Fruit fly (Drosophila melanogaster) whole organism, prepupa: Measurements from ENCODE around the gene CG15044.

ENCODE experiments used
- CG10631 ChIP-seq: fragments of 200-800 bp; sonication (Bioruptor generic); optimal IDR thresholded peaks from 2 replicates; lab custom pipeline; 2016; ENCODE audit warnings: missing biosample characterization, missing genetic modification characterization
- CG10669 ChIP-seq: fragments of 200-800 bp; sonication (Bioruptor generic); optimal IDR thresholded peaks from 3 replicates; lab custom pipeline; 2018; ENCODE audit warnings: missing biosample characterization, mild to moderate bottlenecking, missing genetic modification characterization, moderate library complexity
- CG11294 ChIP-seq: fragments of 200-800 bp; sonication (Bioruptor generic); IDR thresholded peaks from 2 replicates; pipeline ENCODE4 v1.3.6; 2022; ENCODE audit warnings: missing biosample characterization, missing genetic modification characterization
- CG11902 ChIP-seq: fragments of 200-800 bp; sonication (Bioruptor generic); optimal IDR thresholded peaks from 3 replicates; lab custom pipeline; 2016; ENCODE audit warnings: missing biosample characterization, missing genetic modification characterization
- CG15336 ChIP-seq: fragments of 200-800 bp; sonication (Bioruptor generic); IDR thresholded peaks from 2 replicates; pipeline ENCODE4 v1.3.6; 2022; ENCODE audit warnings: missing biosample characterization, missing genetic modification characterization
- CG1621 ChIP-seq: fragments of 200-800 bp; sonication (Bioruptor generic); optimal IDR thresholded peaks from 3 replicates; lab custom pipeline; 2018; ENCODE audit warnings: missing biosample characterization, mild to moderate bottlenecking, missing genetic modification characterization
- CG3032 ChIP-seq: fragments of 200-800 bp; optimal IDR thresholded peaks from 2 replicates; lab custom pipeline; 2019; ENCODE audit warnings: missing biosample characterization, mild to moderate bottlenecking, missing genetic modification characterization, moderate library complexity
- CG31627 ChIP-seq: fragments of 200-800 bp; sonication (Bioruptor generic); optimal IDR thresholded peaks from 3 replicates; lab custom pipeline; 2016; ENCODE audit warnings: missing biosample characterization, missing genetic modification characterization
- CG32006 ChIP-seq: fragments of 200-800 bp; sonication (Bioruptor generic); optimal IDR thresholded peaks from 3 replicates; lab custom pipeline; 2017; ENCODE audit warnings: missing biosample characterization, mild to moderate bottlenecking, missing genetic modification characterization
- CG34406 ChIP-seq: fragments of 200-800 bp; sonication (Bioruptor generic); optimal IDR thresholded peaks from 3 replicates; lab custom pipeline; 2016; ENCODE audit warnings: missing biosample characterization, missing genetic modification characterization
- CG3919 ChIP-seq: fragments of 200-800 bp; sonication (Bioruptor generic); optimal IDR thresholded peaks from 3 replicates; lab custom pipeline; 2016; ENCODE audit warnings: missing biosample characterization, missing genetic modification characterization
- CG4318 ChIP-seq: fragments of 200-800 bp; sonication (Bioruptor generic); optimal IDR thresholded peaks from 3 replicates; lab custom pipeline; 2017; ENCODE audit warnings: missing biosample characterization, mild to moderate bottlenecking, missing genetic modification characterization
- CG6163 ChIP-seq: fragments of 200-800 bp; sonication (Bioruptor generic); IDR thresholded peaks from 3 replicates; pipeline ENCODE4 v1.3.6; 2022; ENCODE audit warnings: missing biosample characterization, missing genetic modification characterization
- CG6276 ChIP-seq: fragments of 200-800 bp; sonication (Bioruptor generic); optimal IDR thresholded peaks from 2 replicates; lab custom pipeline; 2017; ENCODE audit warnings: missing biosample characterization, mild to moderate bottlenecking, missing genetic modification characterization
- CG6808 ChIP-seq: fragments of 200-800 bp; sonication (Bioruptor generic); optimal IDR thresholded peaks from 3 replicates; lab custom pipeline; 2017; ENCODE audit warnings: missing biosample characterization, missing genetic modification characterization, mild to moderate bottlenecking, moderate library complexity, missing genetic modification reagents
- CG6854 ChIP-seq: fragments of 200-800 bp; sonication (Bioruptor generic); optimal IDR thresholded peaks from 2 replicates; lab custom pipeline; 2017; ENCODE audit warnings: missing biosample characterization, mild to moderate bottlenecking, missing genetic modification characterization
- CG8319 ChIP-seq: fragments of 200-800 bp; sonication (Bioruptor generic); optimal IDR thresholded peaks from 3 replicates; lab custom pipeline; 2016; ENCODE audit warnings: missing biosample characterization, missing genetic modification characterization
- CG9139 ChIP-seq: fragments of 200-800 bp; sonication (Bioruptor generic); optimal IDR thresholded peaks from 3 replicates; lab custom pipeline; 2017; ENCODE audit warnings: missing biosample characterization, mild to moderate bottlenecking, missing genetic modification characterization
- Eip75B ChIP-seq: fragments of 200-800 bp; sonication (Bioruptor generic); optimal IDR thresholded peaks from 3 replicates; lab custom pipeline; 2016; ENCODE audit warnings: missing biosample characterization, missing genetic modification characterization
- Eip78C ChIP-seq: fragments of 200-800 bp; sonication (Bioruptor generic); peaks from one replicate; lab custom pipeline; 2016; ENCODE audit warnings: missing biosample characterization, missing genetic modification characterization
- Ets21C ChIP-seq: fragments of 200-800 bp; sonication (Bioruptor generic); optimal IDR thresholded peaks from 3 replicates; lab custom pipeline; 2016; ENCODE audit warnings: missing biosample characterization, missing genetic modification characterization
- Ets96B ChIP-seq: fragments of 200-800 bp; optimal IDR thresholded peaks from 2 replicates; lab custom pipeline; 2019; ENCODE audit warnings: missing biosample characterization, mild to moderate bottlenecking, missing genetic modification characterization, moderate library complexity
- Hr38 ChIP-seq: sonication (Bioruptor generic); optimal IDR thresholded peaks from 2 replicates; lab custom pipeline; 2016; ENCODE audit warnings: missing biosample characterization, missing genetic modification characterization
- Hr39 ChIP-seq: fragments of 200-800 bp; sonication (Bioruptor generic); optimal IDR thresholded peaks from 2 replicates; lab custom pipeline; 2016; ENCODE audit warnings: missing biosample characterization, missing genetic modification characterization
- Hr4 ChIP-seq: fragments of 200-800 bp; sonication (Bioruptor generic); optimal IDR thresholded peaks from 3 replicates; lab custom pipeline; 2016; ENCODE audit warnings: missing biosample characterization, missing genetic modification characterization
- Lpt ChIP-seq: fragments of 200-800 bp; sonication (Bioruptor generic); optimal IDR thresholded peaks from 3 replicates; lab custom pipeline; 2016; ENCODE audit warnings: missing biosample characterization, missing genetic modification characterization
- Met ChIP-seq: fragments of 200-800 bp; sonication (Bioruptor generic); optimal IDR thresholded peaks from 3 replicates; lab custom pipeline; 2016; ENCODE audit warnings: missing biosample characterization, missing genetic modification characterization
- Smox ChIP-seq: fragments of 200-800 bp; sonication (Bioruptor generic); optimal IDR thresholded peaks from 3 replicates; lab custom pipeline; 2016; ENCODE audit warnings: missing biosample characterization, missing genetic modification characterization
- Sox102F ChIP-seq: fragments of 200-800 bp; sonication (Bioruptor generic); optimal IDR thresholded peaks from 2 replicates; lab custom pipeline; 2016; ENCODE audit warnings: missing biosample characterization, mild to moderate bottlenecking, missing genetic modification characterization
- Sox14 ChIP-seq: fragments of 200-800 bp; sonication (Bioruptor generic); optimal IDR thresholded peaks from 3 replicates; lab custom pipeline; 2016; ENCODE audit warnings: missing biosample characterization, missing genetic modification characterization
- achi ChIP-seq: fragments of 200-800 bp; sonication (Bioruptor generic); optimal IDR thresholded peaks from 3 replicates; lab custom pipeline; 2016; ENCODE audit warnings: missing biosample characterization, missing genetic modification characterization
- acj6 ChIP-seq: fragments of 200-800 bp; sonication (Bioruptor generic); optimal IDR thresholded peaks from 3 replicates; lab custom pipeline; 2016; ENCODE audit warnings: missing biosample characterization, missing genetic modification characterization
- eg ChIP-seq: fragments of 200-800 bp; sonication (Bioruptor generic); IDR thresholded peaks from 3 replicates; pipeline ENCODE4 v1.3.6; 2022; ENCODE audit warnings: missing biosample characterization, missing genetic modification characterization
- esn ChIP-seq: fragments of 200-800 bp; sonication (Bioruptor generic); optimal IDR thresholded peaks from 2 replicates; lab custom pipeline; 2016; ENCODE audit warnings: missing biosample characterization, mild to moderate bottlenecking, missing genetic modification characterization, moderate library complexity
- fd59A ChIP-seq: fragments of 200-800 bp; sonication (Bioruptor generic); optimal IDR thresholded peaks from 2 replicates; lab custom pipeline; 2017; ENCODE audit warnings: missing biosample characterization, mild to moderate bottlenecking, missing genetic modification characterization, missing genetic modification reagents
- fd85E ChIP-seq: fragments of 200-800 bp; sonication (Bioruptor generic); optimal IDR thresholded peaks from 3 replicates; lab custom pipeline; 2016; ENCODE audit warnings: missing biosample characterization, missing genetic modification characterization
- fkh ChIP-seq: fragments of 200-800 bp; sonication (Bioruptor generic); optimal IDR thresholded peaks from 3 replicates; lab custom pipeline; 2017; ENCODE audit warnings: missing biosample characterization, mild to moderate bottlenecking, missing genetic modification characterization, moderate library complexity
- net ChIP-seq: fragments of 200-800 bp; sonication (Bioruptor generic); optimal IDR thresholded peaks from 3 replicates; lab custom pipeline; 2016; ENCODE audit warnings: missing biosample characterization, missing genetic modification characterization
- pdm3 ChIP-seq: fragments of 200-800 bp; sonication (Bioruptor generic); optimal IDR thresholded peaks from 3 replicates; lab custom pipeline; 2016; ENCODE audit warnings: missing biosample characterization, missing genetic modification characterization
- salr ChIP-seq, 2 experiments: fragments of 200-800 bp; sonication (Bioruptor generic); optimal IDR thresholded peaks; 3 replicates each; lab custom pipeline; 2016 to 2018; ENCODE audit warnings: missing biosample characterization in 2 of 2, missing genetic modification characterization in 2 of 2, mild to moderate bottlenecking in 1 of 2
- spab ChIP-seq: fragments of 200-800 bp; sonication (Bioruptor generic); optimal IDR thresholded peaks from 2 replicates; lab custom pipeline; 2017; ENCODE audit warnings: missing biosample characterization, mild to moderate bottlenecking, missing genetic modification characterization, missing genetic modification reagents
- ss ChIP-seq, 2 experiments: fragments of 200-800 bp; sonication (Bioruptor generic); optimal IDR thresholded peaks; 2 replicates in 1 of 2; 3 replicates in 1 of 2; lab custom pipeline; 2017 to 2018; ENCODE audit warnings: mild to moderate bottlenecking in 2 of 2, missing biosample characterization in 2 of 2, missing genetic modification characterization in 2 of 2, moderate library complexity in 1 of 2
- svp ChIP-seq: fragments of 200-800 bp; sonication (Bioruptor generic); peaks from one replicate; lab custom pipeline; 2016; ENCODE audit warnings: missing biosample characterization, missing genetic modification characterization
- topi ChIP-seq: fragments of 200-800 bp; sonication (Bioruptor generic); optimal IDR thresholded peaks from 3 replicates; lab custom pipeline; 2016; ENCODE audit warnings: missing biosample characterization, missing genetic modification characterization
- vri ChIP-seq: fragments of 200-800 bp; sonication (Bioruptor generic); optimal IDR thresholded peaks from 3 replicates; lab custom pipeline; 2016; ENCODE audit warnings: missing biosample characterization, mild to moderate bottlenecking, missing genetic modification characterization

CG15044 gene

dm6 chrX:18486356-18487059 lies 5.3 kb downstream of the CG15044 start, which contains the start of gene psh:
TSS of gene psh (minus strand) at chrX:18486921.
- peak; percentile 12 for TF ChIP-seq net (GFP tag; lab: Kevin White, UChicago)
- TF ChIP-seq pdm3: no peak
- TF ChIP-seq Sox14 (GFP tag; lab: Kevin White, UChicago): no peak
- TF ChIP-seq Hr38: no peak
- TF ChIP-seq CG1621 (tag; lab: Kevin White, UChicago): peak; percentile 67
- TF ChIP-seq CG6854 (GFP tag; lab: Kevin White, UChicago): no peak
- no peak for TF ChIP-seq salr (GFP tag; optimal IDR thresholded peaks at IDR 0.05; lab: Kevin White, UChicago)
- peak; percentile 41 for TF ChIP-seq CG32006 (GFP tag; lab: Kevin White, UChicago)
- no peak for TF ChIP-seq CG4318 (GFP tag; lab: Kevin White, UChicago)
- TF ChIP-seq esn (GFP tag; lab: Kevin White, UChicago): peak; percentile 17
- peak; percentile 21 for TF ChIP-seq Eip75B (GFP tag; lab: Kevin White, UChicago)
- peak; percentile 26 for TF ChIP-seq Hr4 (GFP tag; lab: Kevin White, UChicago)
- TF ChIP-seq CG3032: no peak
- no peak for TF ChIP-seq spab (GFP tag; lab: Kevin White, UChicago)
- no peak for TF ChIP-seq CG6163 (GFP tag; lab: Robert Waterston, UW)
- peak; percentile 13 for TF ChIP-seq CG6808 (GFP tag; lab: Kevin White, UChicago)
- no peak for TF ChIP-seq fkh (GFP tag; lab: Kevin White, UChicago)
- TF ChIP-seq CG11902: no peak
- TF ChIP-seq CG34406 (GFP tag; lab: Kevin White, UChicago): peak; percentile 2
- no peak for TF ChIP-seq ss (GFP tag; optimal IDR thresholded peaks at IDR 0.05; lab: Kevin White, UChicago)
- peak; percentile 20 for TF ChIP-seq CG9139 (GFP tag; lab: Kevin White, UChicago)
- TF ChIP-seq svp (GFP tag; lab: Kevin White, UChicago): peak; percentile 98

DNA sequence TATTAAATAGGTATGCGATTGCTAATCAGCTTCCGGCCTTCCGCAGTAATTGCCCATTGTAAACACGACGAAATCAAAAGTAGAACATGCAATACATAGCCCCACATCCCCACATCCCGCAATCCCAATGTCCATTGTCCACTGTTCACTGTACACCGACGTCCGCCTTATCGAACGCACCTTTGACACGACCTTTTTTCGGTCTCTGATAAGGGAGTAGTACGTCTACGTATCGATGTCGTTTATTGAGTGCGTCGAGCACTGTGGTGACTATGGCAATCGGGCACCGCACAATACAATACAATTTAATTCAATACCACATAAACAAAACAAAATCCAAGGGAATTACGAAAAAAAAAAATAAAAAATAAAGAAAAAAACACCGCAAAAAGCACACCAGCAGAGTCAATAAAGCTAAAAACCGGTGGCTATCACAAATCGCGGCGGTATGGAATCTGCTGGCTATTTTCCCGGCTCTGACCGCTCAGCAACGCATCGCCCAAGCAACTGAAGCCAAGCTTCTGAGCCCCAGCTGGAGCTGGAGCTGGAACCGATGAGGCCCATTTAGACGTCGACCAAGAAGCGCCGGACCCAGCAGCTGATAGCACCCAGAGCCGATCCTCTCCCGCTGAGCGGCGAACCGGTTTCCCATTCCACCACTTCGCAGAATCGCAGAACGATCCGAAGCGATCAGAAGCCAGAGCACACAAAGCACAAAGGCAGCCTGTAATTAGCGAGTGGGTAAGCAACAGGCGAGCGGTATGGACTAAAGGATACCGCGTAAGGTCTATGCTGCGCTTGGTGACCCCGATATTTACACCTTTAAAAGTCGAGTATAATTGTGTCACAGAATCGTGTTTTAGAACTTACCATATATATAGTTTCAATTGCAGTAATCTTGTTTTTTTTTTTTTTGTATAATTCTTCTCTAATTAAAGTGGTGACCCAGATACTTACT lies 8.3 kb downstream of the CG15044 start, which contains the start of gene Hayan:
Hayan (minus strand) TSS at position 512 of the 958 bp plus-strand sequence.
- peak; percentile 56 to 75 for TF ChIP-seq ss (GFP tag; optimal IDR thresholded peaks at IDR 0.05; lab: Kevin White, UChicago)
- TF ChIP-seq CG11902: no peak
- TF ChIP-seq topi (GFP tag; lab: Kevin White, UChicago): peak; percentile 18
- peak; percentile 16 for TF ChIP-seq CG10669 (GFP tag; lab: Kevin White, UChicago)
- TF ChIP-seq CG10631: no peak
- no peak for TF ChIP-seq CG31627 (GFP tag; lab: Kevin White, UChicago)
- peak; percentile 46 for TF ChIP-seq Sox102F (GFP tag; lab: Kevin White, UChicago)
- TF ChIP-seq Smox (GFP tag; lab: Kevin White, UChicago): peak; percentile 17
- TF ChIP-seq vri (GFP tag; lab: Kevin White, UChicago): peak; percentile 53
- peak; percentile 41; the same call in 1 of the 3 replicates for TF ChIP-seq eg (GFP tag; lab: Robert Waterston, UW)
- no peak for TF ChIP-seq Ets21C (GFP tag; lab: Kevin White, UChicago)
- TF ChIP-seq net (GFP tag; lab: Kevin White, UChicago): peak; percentile 44
- peak; percentile 99 for TF ChIP-seq svp (GFP tag; lab: Kevin White, UChicago)
- peak; percentile 44 for TF ChIP-seq CG8319 (GFP tag; lab: Kevin White, UChicago)
- TF ChIP-seq achi (GFP tag; lab: Kevin White, UChicago): no peak
- no peak for TF ChIP-seq Hr4 (GFP tag; lab: Kevin White, UChicago)
- no peak for TF ChIP-seq fd59A
- TF ChIP-seq CG6163 (GFP tag; lab: Robert Waterston, UW): peak; percentile 63; the same call in 2 of the 3 replicates
- peak; percentile 88 for TF ChIP-seq CG6854 (GFP tag; lab: Kevin White, UChicago)
- TF ChIP-seq Lpt (GFP tag; lab: Kevin White, UChicago): peak; percentile 50
- no peak for TF ChIP-seq CG32006 (GFP tag; lab: Kevin White, UChicago)
- peak; percentile 24 for TF ChIP-seq Ets96B (tag; lab: Kevin White, UChicago)
- peak; percentile 21 for TF ChIP-seq esn (GFP tag; lab: Kevin White, UChicago)
- peak; percentile 93 for TF ChIP-seq CG1621 (tag; lab: Kevin White, UChicago)
- TF ChIP-seq CG15336: peak; percentile 33; the same call in 1 of the 2 replicates
- TF ChIP-seq CG11294: no peak
- TF ChIP-seq CG6276 (GFP tag; lab: Kevin White, UChicago): peak; percentile 51
- no peak for TF ChIP-seq Met (GFP tag; lab: Kevin White, UChicago)
- TF ChIP-seq CG34406 (GFP tag; lab: Kevin White, UChicago): peak; percentile 17
- peak; percentile 64 for TF ChIP-seq Eip78C
- no peak for TF ChIP-seq acj6 (GFP tag; lab: Kevin White, UChicago)
- no peak for TF ChIP-seq CG3919
- no peak for TF ChIP-seq Hr39 (GFP tag; lab: Kevin White, UChicago)
- peak; percentile 77 for TF ChIP-seq CG9139 (GFP tag; lab: Kevin White, UChicago)
- no peak for TF ChIP-seq fd85E (GFP tag; lab: Kevin White, UChicago)
